Fruit fly (Drosophila melanogaster): ENCODE results near the gene CG14142.

The CG14142 gene

DNA sequence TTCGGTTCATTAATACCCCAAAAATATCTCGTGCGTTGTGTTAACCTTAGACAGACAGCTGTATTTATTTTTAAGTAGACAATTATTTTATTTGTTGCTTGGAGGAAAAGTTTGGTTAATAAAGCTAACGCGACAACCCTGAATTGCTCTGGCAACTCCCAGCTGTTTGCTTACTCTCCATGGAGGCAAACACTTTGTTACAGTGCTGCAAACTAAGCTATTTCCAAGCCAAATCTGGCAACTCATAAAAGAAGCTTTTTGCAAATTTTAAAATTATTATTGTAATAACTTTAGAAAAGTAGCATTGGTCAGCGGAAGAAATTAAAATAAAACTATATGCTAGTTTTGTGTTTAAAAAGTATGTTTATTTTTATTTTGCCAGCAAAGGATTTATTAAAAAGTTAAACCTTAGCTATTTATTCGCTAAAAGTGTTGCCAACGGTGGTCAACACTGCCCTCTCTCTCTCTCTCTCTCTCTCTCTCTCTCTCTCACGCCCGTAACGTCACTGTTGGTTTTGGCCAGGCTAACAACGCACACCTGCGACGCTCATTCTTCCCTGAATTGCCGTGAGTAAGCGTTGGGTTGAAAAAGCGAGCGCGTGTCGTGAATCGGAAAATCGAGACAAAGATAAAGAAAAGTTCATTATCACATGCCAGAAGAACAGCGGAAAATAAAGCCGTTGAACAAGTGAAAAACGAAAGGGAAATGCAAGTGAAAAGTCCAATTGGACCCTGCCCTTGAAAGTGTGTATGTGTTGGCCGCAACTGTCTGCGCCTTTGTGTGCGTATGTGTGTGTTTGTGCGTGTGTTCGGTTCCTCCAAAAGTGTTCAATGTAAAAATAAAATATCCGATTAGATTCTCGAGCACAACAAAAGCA is 42.2 kb downstream of the CG14142 start (continued):
- peak; percentile 90 for TF ChIP-seq Hr83 (GFP tag; optimal IDR thresholded peaks at IDR 0.05; ENCODE audit: poor library complexity, severe bottlenecking)
- no peak for TF ChIP-seq CrebA (GFP tag; optimal IDR thresholded peaks at IDR 0.05; ENCODE audit: borderline replicate concordance)
- no peak for TF ChIP-seq GATAd (GFP tag; optimal IDR thresholded peaks at IDR 0.05)
- TF ChIP-seq Hnf4 (GFP tag; optimal IDR thresholded peaks at IDR 0.05), result peak; percentile 94
- TF ChIP-seq Hr78 (GFP tag; optimal IDR thresholded peaks at IDR 0.05), result no peak
- no peak for TF ChIP-seq Dfd (GFP tag; optimal IDR thresholded peaks at IDR 0.05)
- peak; percentile 92 for TF ChIP-seq HLH106 (tag; optimal IDR thresholded peaks at IDR 0.05)
- peak; percentile 87 for TF ChIP-seq psq (GFP tag; optimal IDR thresholded peaks at IDR 0.05)

DNA sequence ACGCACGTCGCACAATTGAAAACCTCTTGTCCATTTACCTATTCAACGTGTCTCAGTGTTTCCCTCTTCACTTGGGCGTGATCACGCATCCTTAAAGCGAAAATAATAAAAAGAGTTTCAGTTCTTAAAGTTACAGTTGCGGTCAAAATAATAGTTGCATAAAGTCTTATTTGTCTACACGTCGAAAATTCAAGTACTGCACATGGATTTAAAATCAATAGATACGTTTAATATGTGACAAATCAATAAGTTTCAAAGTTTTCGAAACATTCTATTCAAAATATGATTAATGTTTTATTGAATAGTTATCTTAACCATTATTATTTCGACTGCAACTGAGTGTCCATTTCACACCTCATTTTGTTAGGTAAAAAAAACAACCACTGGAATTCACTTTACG is 42.9 kb downstream of the CG14142 start:
- TF ChIP-seq N (GFP tag; optimal IDR thresholded peaks at IDR 0.05), result no peak
- TF ChIP-seq ey (GFP tag; optimal IDR thresholded peaks at IDR 0.05), result no peak
- TF ChIP-seq dl (GFP tag; optimal IDR thresholded peaks at IDR 0.05; ENCODE audit: insufficient read depth in 1 of 2, partially characterized antibody in 2 of 2), result no peak
- no peak for TF ChIP-seq foxo (GFP tag; optimal IDR thresholded peaks at IDR 0.05)
- TF ChIP-seq Hr83 (GFP tag; optimal IDR thresholded peaks at IDR 0.05; ENCODE audit: poor library complexity, severe bottlenecking), result no peak
- TF ChIP-seq lola (GFP tag; optimal IDR thresholded peaks at IDR 0.05), result no peak

DNA sequence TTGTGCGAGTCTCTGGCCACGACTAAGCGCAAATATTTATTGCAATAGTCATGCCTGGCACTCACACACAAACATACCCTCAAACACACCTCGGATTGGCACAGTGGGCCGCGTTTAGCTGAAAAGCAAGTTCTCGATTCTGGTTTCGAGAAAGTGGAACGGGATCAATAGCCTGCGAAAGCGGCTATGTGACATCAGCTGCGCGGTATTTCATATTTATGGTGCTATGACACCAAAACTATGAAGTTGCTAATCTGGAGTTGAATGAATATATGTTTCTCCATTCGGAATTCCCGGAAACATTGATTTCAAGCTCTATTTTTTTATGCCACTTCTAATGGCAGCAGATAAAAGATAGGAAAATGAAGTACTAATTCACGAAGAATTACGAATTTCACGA is 44.6 kb downstream of the CG14142 start:
- TF ChIP-seq sv (GFP tag; optimal IDR thresholded peaks at IDR 0.05) (no peak), dsf (GFP tag; optimal IDR thresholded peaks at IDR 0.05; ENCODE audit: borderline replicate concordance) (no peak), Myc (optimal IDR thresholded peaks at IDR 0.05) (no peak), Hnf4 (GFP tag; optimal IDR thresholded peaks at IDR 0.05) (no peak), N (GFP tag; optimal IDR thresholded peaks at IDR 0.05) (no peak), h (GFP tag; optimal IDR thresholded peaks at IDR 0.05) (peak; percentile 36), Hr83 (GFP tag; optimal IDR thresholded peaks at IDR 0.05; ENCODE audit: poor library complexity, severe bottlenecking) (no peak), Jra (GFP tag; optimal IDR thresholded peaks at IDR 0.05) (no peak), dl (GFP tag; optimal IDR thresholded peaks at IDR 0.05; ENCODE audit: insufficient read depth in 1 of 2, partially characterized antibody in 2 of 2) (no peak), rgr (GFP tag; optimal IDR thresholded peaks at IDR 0.05) (peak; percentile 4), pan (optimal IDR thresholded peaks at IDR 0.05) (no peak), sage (GFP tag; optimal IDR thresholded peaks at IDR 0.05) (no peak), foxo (GFP tag; optimal IDR thresholded peaks at IDR 0.05) (peak in 1 of 2 experiments; percentile 27)

- TF ChIP-seq sv (GFP tag; optimal IDR thresholded peaks at IDR 0.05) (no peak), Sp1 (GFP tag; optimal IDR thresholded peaks at IDR 0.05) (no peak), Vsx2 (GFP tag; optimal IDR thresholded peaks at IDR 0.05; ENCODE audit: partially characterized antibody) (no peak), Myc (optimal IDR thresholded peaks at IDR 0.05) (no peak), Mio (GFP tag; optimal IDR thresholded peaks at IDR 0.05) (no peak), GATAd (GFP tag; optimal IDR thresholded peaks at IDR 0.05) (no peak), N (GFP tag; optimal IDR thresholded peaks at IDR 0.05) (no peak), Dif (GFP tag; optimal IDR thresholded peaks at IDR 0.05; ENCODE audit: partially characterized antibody) (no peak), Jra (GFP tag; optimal IDR thresholded peaks at IDR 0.05) (peak; percentile 33), rgr (GFP tag; optimal IDR thresholded peaks at IDR 0.05) (peak; percentile 62), br (GFP tag; optimal IDR thresholded peaks at IDR 0.05) (peak; percentile 15), Rel (GFP tag; optimal IDR thresholded peaks at IDR 0.05) (no peak), Rel (tag; optimal IDR thresholded peaks at IDR 0.05) (peak; percentile 18)
Observed at dm6 chr3L:11218892-11219291, 45.6 kb downstream of the CG14142 start.

DNA sequence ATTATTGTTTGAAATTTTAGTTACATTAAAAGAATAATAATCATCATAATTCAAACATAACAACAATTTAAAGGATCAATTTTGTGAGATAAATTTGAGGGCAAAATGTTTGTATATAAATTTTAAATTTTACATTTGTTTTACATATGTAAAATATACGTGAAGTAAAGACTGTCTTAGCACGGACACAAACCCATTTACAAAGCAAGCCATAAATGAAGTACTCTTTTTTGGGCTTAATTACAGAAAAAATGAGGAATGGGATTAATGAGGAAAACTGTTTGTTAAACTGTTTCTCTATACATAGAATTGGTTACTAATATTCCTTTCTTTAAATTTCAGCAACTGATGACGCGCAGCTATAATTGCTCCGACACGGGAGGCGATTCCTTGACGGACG is 51.3 kb downstream of the CG14142 start:
- TF ChIP-seq Hnf4 (GFP tag; optimal IDR thresholded peaks at IDR 0.05) (no peak), foxo (GFP tag; optimal IDR thresholded peaks at IDR 0.05) (no peak), Hr78 (GFP tag; optimal IDR thresholded peaks at IDR 0.05) (no peak), rgr (GFP tag; optimal IDR thresholded peaks at IDR 0.05) (no peak), Hr83 (GFP tag; optimal IDR thresholded peaks at IDR 0.05; ENCODE audit: poor library complexity, severe bottlenecking) (no peak), Rel (GFP tag; optimal IDR thresholded peaks at IDR 0.05) (no peak), Rel (tag; optimal IDR thresholded peaks at IDR 0.05) (no peak), sv (GFP tag; optimal IDR thresholded peaks at IDR 0.05) (no peak), h (GFP tag; optimal IDR thresholded peaks at IDR 0.05) (no peak), psq (GFP tag; optimal IDR thresholded peaks at IDR 0.05) (no peak), CG32264 (GFP tag; optimal IDR thresholded peaks at IDR 0.05) (no peak), CrebA (GFP tag; optimal IDR thresholded peaks at IDR 0.05; ENCODE audit: borderline replicate concordance) (no peak), dsf (GFP tag; optimal IDR thresholded peaks at IDR 0.05; ENCODE audit: borderline replicate concordance) (no peak), br (GFP tag; optimal IDR thresholded peaks at IDR 0.05) (no peak), usp (GFP tag; optimal IDR thresholded peaks at IDR 0.05) (no peak), Vsx2 (GFP tag; optimal IDR thresholded peaks at IDR 0.05; ENCODE audit: partially characterized antibody) (no peak), GATAd (GFP tag; optimal IDR thresholded peaks at IDR 0.05) (no peak), Dif (GFP tag; optimal IDR thresholded peaks at IDR 0.05; ENCODE audit: partially characterized antibody) (no peak), Abd-B (GFP tag; optimal IDR thresholded peaks at IDR 0.05) (no peak), dmrt93B (GFP tag; optimal IDR thresholded peaks at IDR 0.05) (no peak), dl (GFP tag; optimal IDR thresholded peaks at IDR 0.05; ENCODE audit: insufficient read depth in 1 of 2, partially characterized antibody in 2 of 2) (no peak)
